Fruit fly (Drosophila melanogaster) whole organism, embryonic: Measurements from ENCODE around the gene ZnT77C.

Experiments used
- BtbVII ChIP-seq: fragments of 200-800 bp; sonication (Bioruptor generic); optimal IDR thresholded peaks from 3 replicates; lab custom pipeline; 2017; ENCODE audit warnings: missing biosample characterization, mild to moderate bottlenecking, missing genetic modification characterization
- CG10267 ChIP-seq: fragments of 200-800 bp; sonication (Bioruptor generic); optimal IDR thresholded peaks from 2 replicates; lab custom pipeline; 2018; ENCODE audit warnings: missing biosample characterization, mild to moderate bottlenecking, missing genetic modification characterization, moderate library complexity
- CG10654 ChIP-seq: fragments of 200-800 bp; sonication (Bioruptor generic); optimal IDR thresholded peaks from 2 replicates; lab custom pipeline; 2016; ENCODE audit warnings: missing biosample characterization, missing genetic modification characterization
- CG1233 ChIP-seq: fragments of 200-800 bp; sonication (Bioruptor generic); optimal IDR thresholded peaks from 4 replicates; lab custom pipeline; 2018; ENCODE audit warnings: missing biosample characterization, mild to moderate bottlenecking, missing genetic modification characterization
- CG14710 ChIP-seq: fragments of 200-800 bp; sonication (Bioruptor generic); optimal IDR thresholded peaks from 3 replicates; lab custom pipeline; 2019; ENCODE audit warnings: missing biosample characterization, mild to moderate bottlenecking, missing genetic modification characterization, moderate library complexity
- CG15514 ChIP-seq: fragments of 200-800 bp; sonication (Bioruptor generic); optimal IDR thresholded peaks from 3 replicates; lab custom pipeline; 2017; ENCODE audit warnings: missing biosample characterization, missing genetic modification characterization, mild to moderate bottlenecking, moderate library complexity, missing genetic modification reagents
- CG17361 ChIP-seq: fragments of 200-800 bp; sonication (Bioruptor generic); IDR thresholded peaks from 3 replicates; pipeline ENCODE4 v1.3.6; 2022; ENCODE audit warnings: missing biosample characterization, missing genetic modification characterization
- CG17802 ChIP-seq: fragments of 200-800 bp; sonication (Bioruptor generic); optimal IDR thresholded peaks from 2 replicates; lab custom pipeline; 2018; ENCODE audit warnings: missing biosample characterization, mild to moderate bottlenecking, missing genetic modification characterization, moderate library complexity
- CG18599 ChIP-seq: fragments of 200-800 bp; sonication (Bioruptor generic); optimal IDR thresholded peaks from 3 replicates; lab custom pipeline; 2017; ENCODE audit warnings: missing biosample characterization, missing genetic modification characterization, mild to moderate bottlenecking, moderate library complexity, missing genetic modification reagents
- CG2120 ChIP-seq: fragments of 200-800 bp; sonication (Bioruptor generic); optimal IDR thresholded peaks from 3 replicates; lab custom pipeline; 2016; ENCODE audit warnings: missing biosample characterization, missing genetic modification characterization
- CG30431 ChIP-seq: fragments of 200-800 bp; sonication (Bioruptor generic); optimal IDR thresholded peaks from 2 replicates; lab custom pipeline; 2017; ENCODE audit warnings: missing biosample characterization, missing genetic modification characterization
- CG31224 ChIP-seq: fragments of 200-800 bp; sonication (Bioruptor generic); IDR thresholded peaks from 2 replicates; pipeline ENCODE4 v1.3.6; 2022; ENCODE audit warnings: missing biosample characterization, missing genetic modification characterization
- CG32532 ChIP-seq: fragments of 200-800 bp; sonication (Bioruptor generic); IDR thresholded peaks from 2 replicates; pipeline ENCODE4 v1.3.6; 2022; ENCODE audit warnings: missing biosample characterization, missing genetic modification characterization
- CG4360 ChIP-seq: fragments of 200-800 bp; sonication (Bioruptor generic); IDR thresholded peaks from 2 replicates; pipeline ENCODE4 v1.3.6; 2022; ENCODE audit warnings: missing biosample characterization, missing genetic modification characterization
- CG6254 ChIP-seq: fragments of 200-800 bp; sonication (Bioruptor generic); optimal IDR thresholded peaks from 3 replicates; lab custom pipeline; 2017; ENCODE audit warnings: mild to moderate bottlenecking, missing biosample characterization, missing genetic modification reagents, missing genetic modification characterization
- CG6272 ChIP-seq: fragments of 200-800 bp; sonication (Bioruptor generic); IDR thresholded peaks from 2 replicates; pipeline ENCODE4 v1.3.6; 2022; ENCODE audit warnings: missing biosample characterization, missing genetic modification characterization
- CG6813 ChIP-seq: fragments of 200-800 bp; sonication (Bioruptor generic); optimal IDR thresholded peaks from 2 replicates; lab custom pipeline; 2017; ENCODE audit warnings: missing biosample characterization, missing genetic modification characterization, mild to moderate bottlenecking, moderate library complexity, missing genetic modification reagents
- CG7839 ChIP-seq: fragments of 200-800 bp; sonication (Bioruptor generic); optimal IDR thresholded peaks from 3 replicates; lab custom pipeline; 2018; ENCODE audit warnings: missing biosample characterization, mild to moderate bottlenecking, missing genetic modification characterization, moderate library complexity
- CG7928 ChIP-seq: fragments of 200-800 bp; sonication (Bioruptor generic); optimal IDR thresholded peaks from 2 replicates; lab custom pipeline; 2017; ENCODE audit warnings: missing biosample characterization, mild to moderate bottlenecking, missing genetic modification characterization
- D19B ChIP-seq: fragments of 200-800 bp; sonication (Bioruptor generic); optimal IDR thresholded peaks from 2 replicates; lab custom pipeline; 2017; ENCODE audit warnings: missing biosample characterization, mild to moderate bottlenecking, missing genetic modification characterization
- Dek ChIP-seq: fragments of 200-800 bp; sonication (Bioruptor generic); optimal IDR thresholded peaks from 3 replicates; lab custom pipeline; 2019; ENCODE audit warnings: missing biosample characterization, mild to moderate bottlenecking, missing genetic modification characterization, moderate library complexity
- Dref ChIP-seq: fragments of 200-800 bp; sonication (Bioruptor generic); IDR thresholded peaks from 2 replicates; pipeline ENCODE4 v1.3.6; 2022; ENCODE audit warnings: missing biosample characterization, missing genetic modification characterization
- E2f1 ChIP-seq: fragments of 200-800 bp; sonication (Bioruptor generic); IDR thresholded peaks from 2 replicates; pipeline ENCODE4 v1.3.6; 2022; ENCODE audit warnings: missing biosample characterization, missing genetic modification characterization
- Elba2 ChIP-seq: fragments of 200-800 bp; sonication (Bioruptor generic); optimal IDR thresholded peaks from 3 replicates; lab custom pipeline; 2016; ENCODE audit warnings: missing biosample characterization, missing genetic modification characterization
- Ets97D ChIP-seq: fragments of 200-800 bp; sonication (Bioruptor generic); optimal IDR thresholded peaks from 3 replicates; lab custom pipeline; 2016; ENCODE audit warnings: missing biosample characterization, missing genetic modification characterization
- HLH3B ChIP-seq: fragments of 200-800 bp; sonication (Bioruptor generic); IDR thresholded peaks from 2 replicates; pipeline ENCODE4 v1.3.6; 2022; ENCODE audit warnings: missing biosample characterization, missing genetic modification characterization
- HLH4C ChIP-seq: fragments of 200-800 bp; sonication (Bioruptor generic); IDR thresholded peaks from 3 replicates; pipeline ENCODE4 v1.3.6; 2022; ENCODE audit warnings: missing biosample characterization, missing genetic modification characterization; ENCODE audit not compliant: partially characterized antibody
- HLH54F ChIP-seq: fragments of 200-800 bp; sonication (Bioruptor generic); optimal IDR thresholded peaks from 3 replicates; lab custom pipeline; 2016; ENCODE audit warnings: missing biosample characterization, missing genetic modification characterization
- Hey ChIP-seq: fragments of 200-800 bp; sonication (Bioruptor generic); optimal IDR thresholded peaks from 3 replicates; lab custom pipeline; 2018; ENCODE audit warnings: missing biosample characterization, mild to moderate bottlenecking, missing genetic modification characterization
- Hmr ChIP-seq: fragments of 200-800 bp; sonication (Bioruptor generic); optimal IDR thresholded peaks from 3 replicates; lab custom pipeline; 2017; ENCODE audit warnings: mild to moderate bottlenecking, missing biosample characterization, missing genetic modification reagents, missing genetic modification characterization
- Hmx ChIP-seq: fragments of 200-800 bp; sonication (Bioruptor generic); optimal IDR thresholded peaks from 2 replicates; lab custom pipeline; 2016; ENCODE audit warnings: missing biosample characterization, missing genetic modification characterization
- MESR4 ChIP-seq: fragments of 200-800 bp; sonication (Bioruptor generic); optimal IDR thresholded peaks from 2 replicates; lab custom pipeline; 2018; ENCODE audit warnings: missing biosample characterization, mild to moderate bottlenecking, missing genetic modification characterization, moderate library complexity
- NFAT ChIP-seq: fragments of 200-800 bp; sonication (Bioruptor generic); IDR thresholded peaks from 2 replicates; pipeline ENCODE4 v1.3.6; 2022; ENCODE audit warnings: missing biosample characterization, missing genetic modification characterization
- Nf-YB ChIP-seq: fragments of 200-800 bp; sonication (Bioruptor generic); optimal IDR thresholded peaks from 3 replicates; lab custom pipeline; 2019; ENCODE audit warnings: missing biosample characterization, mild to moderate bottlenecking, missing genetic modification characterization, moderate library complexity
- Poxn ChIP-seq: fragments of 200-800 bp; sonication (Bioruptor generic); IDR thresholded peaks from 2 replicates; pipeline ENCODE4 v1.3.6; 2022; ENCODE audit warnings: missing biosample characterization, missing genetic modification characterization
- Ravus ChIP-seq: fragments of 200-800 bp; sonication (Bioruptor generic); IDR thresholded peaks from 2 replicates; pipeline ENCODE4 v1.3.6; 2022; ENCODE audit warnings: missing biosample characterization, missing genetic modification characterization
- Ssrp ChIP-seq: fragments of 200-800 bp; sonication (Bioruptor generic); optimal IDR thresholded peaks from 2 replicates; lab custom pipeline; 2018; ENCODE audit warnings: missing biosample characterization, mild to moderate bottlenecking, missing genetic modification characterization, moderate library complexity
- cato ChIP-seq: fragments of 200-800 bp; sonication (Bioruptor generic); optimal IDR thresholded peaks from 2 replicates; lab custom pipeline; 2016; ENCODE audit warnings: missing biosample characterization, missing genetic modification characterization, borderline replicate concordance
- dimm ChIP-seq: fragments of 200-800 bp; sonication (Bioruptor generic); IDR thresholded peaks from 2 replicates; pipeline ENCODE4 v1.3.6; 2022; ENCODE audit warnings: missing biosample characterization, missing genetic modification characterization
- dmrt11E ChIP-seq: fragments of 200-800 bp; sonication (Bioruptor generic); optimal IDR thresholded peaks from 3 replicates; lab custom pipeline; 2018; ENCODE audit warnings: missing biosample characterization, mild to moderate bottlenecking, missing genetic modification characterization, moderate library complexity
- fd64A ChIP-seq: fragments of 200-800 bp; sonication (Bioruptor generic); optimal IDR thresholded peaks from 3 replicates; lab custom pipeline; 2018; ENCODE audit warnings: missing biosample characterization, mild to moderate bottlenecking, missing genetic modification characterization
- gce ChIP-seq: fragments of 200-800 bp; sonication (Bioruptor generic); IDR thresholded peaks from 3 replicates; pipeline ENCODE4 v1.3.6; 2022; ENCODE audit warnings: missing biosample characterization, missing genetic modification characterization
- luna ChIP-seq: fragments of 200-800 bp; sonication (Bioruptor generic); optimal IDR thresholded peaks from 2 replicates; lab custom pipeline; 2016; ENCODE audit warnings: missing biosample characterization, missing genetic modification characterization
- nmo ChIP-seq: fragments of 200-800 bp; sonication (Bioruptor generic); optimal IDR thresholded peaks from 2 replicates; lab custom pipeline; 2018; ENCODE audit warnings: missing biosample characterization, mild to moderate bottlenecking, missing genetic modification characterization, moderate library complexity
- sna ChIP-seq: fragments of 200-800 bp; sonication (Bioruptor generic); IDR thresholded peaks from 2 replicates; pipeline ENCODE4 v1.3.6; 2022; ENCODE audit warnings: missing biosample characterization, missing genetic modification characterization; ENCODE audit not compliant: partially characterized antibody
- so ChIP-seq: fragments of 200-800 bp; sonication (Bioruptor generic); IDR thresholded peaks from 3 replicates; pipeline ENCODE4 v1.3.6; 2022; ENCODE audit warnings: missing biosample characterization, missing genetic modification characterization
- tio ChIP-seq: fragments of 200-800 bp; sonication (Bioruptor generic); optimal IDR thresholded peaks from 2 replicates; lab custom pipeline; 2017; ENCODE audit warnings: missing biosample characterization, missing genetic modification characterization, inconsistent platforms
- toy ChIP-seq: fragments of 200-800 bp; sonication (Bioruptor generic); IDR thresholded peaks from 2 replicates; pipeline ENCODE4 v1.3.6; 2022; ENCODE audit warnings: missing biosample characterization, missing genetic modification characterization

ZnT77C gene

DNA sequence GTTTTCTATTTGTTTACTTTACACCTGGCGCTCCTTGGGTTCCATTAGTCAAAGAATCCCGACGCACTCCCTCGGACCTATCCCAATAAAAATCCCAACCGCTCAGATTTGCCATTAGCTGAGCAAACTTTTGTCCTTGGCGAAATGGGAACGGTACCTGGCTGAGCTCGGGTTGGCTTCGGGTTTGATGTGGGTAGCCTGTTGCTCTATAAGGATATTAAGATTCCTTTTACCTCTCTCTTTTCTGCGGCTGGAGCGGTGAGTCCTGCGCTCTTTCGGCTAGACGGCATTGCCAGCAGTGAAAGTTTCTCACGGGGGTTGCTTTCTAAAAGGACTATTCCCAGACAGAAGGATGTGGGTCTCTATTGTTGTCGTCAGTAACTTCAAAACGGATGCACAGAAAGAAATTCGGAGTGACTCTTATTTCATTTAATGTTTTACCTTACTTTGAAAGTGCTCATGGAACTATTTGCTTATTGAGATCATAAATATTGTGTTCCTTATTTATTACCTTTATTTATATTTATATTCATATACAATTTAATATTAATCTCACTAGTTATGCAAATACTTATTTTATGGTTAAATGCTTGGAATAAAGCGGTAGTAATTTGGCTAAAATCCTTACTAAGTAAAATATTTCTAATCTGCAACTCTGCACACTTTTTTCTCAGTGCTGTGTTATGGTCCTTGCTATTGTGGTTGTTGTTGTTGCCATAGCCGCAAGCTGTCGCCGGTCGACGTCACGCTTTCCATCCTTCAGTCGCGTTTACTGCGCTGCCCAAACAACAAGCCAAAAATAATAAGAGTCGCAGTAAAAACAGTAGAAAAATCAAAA, 52.9 kb downstream of the ZnT77C start, which contains the start of gene CG5910:
Gene CG5910, plus strand, starts transcription at position 788 of the 838 bp plus-strand sequence.
- TF ChIP-seq HLH3B (peak; percentile 76), Poxn (GFP tag; lab: Robert Waterston, UW) (0 out of 2 replicates have a peak, but pooled peaks have one; percentile 18), CG10267 (tag; lab: Kevin White, UChicago) (peak; percentile 89), Ssrp (tag; lab: Kevin White, UChicago) (peak; percentile 92), CG31224 (peak; percentile 66), MESR4 (GFP tag; lab: Kevin White, UChicago) (no peak), cato (GFP tag; lab: Kevin White, UChicago) (peak; percentile 45), toy (GFP tag; lab: Robert Waterston, UW) (peak; percentile 36; the same call in 1 of the 2 replicates), HLH4C (GFP tag; lab: Robert Waterston, UW) (no peak), CG18599 (GFP tag; lab: Kevin White, UChicago) (peak; percentile 96), CG1233 (GFP tag; lab: Kevin White, UChicago) (peak; percentile 89), BtbVII (GFP tag; lab: Kevin White, UChicago) (peak; percentile 90), gce (0 out of 3 replicates have a peak, but pooled peaks have one; percentile 52), HLH54F (GFP tag; lab: Kevin White, UChicago) (peak; percentile 21), CG10654 (GFP tag; lab: Kevin White, UChicago) (peak; percentile 76), Elba2 (GFP tag; lab: Kevin White, UChicago) (no peak), CG6254 (peak; percentile 87), Dref (GFP tag; lab: Robert Waterston, UW) (no peak), CG6272 (GFP tag; lab: Robert Waterston, UW) (peak; percentile 54; the same call in 1 of the 2 replicates), Hey (no peak), CG14710 (tag; lab: Kevin White, UChicago) (peak; percentile 93), tio (GFP tag; lab: Kevin White, UChicago) (no peak), CG30431 (GFP tag; lab: Kevin White, UChicago) (peak; percentile 69), E2f1 (GFP tag; lab: Robert Waterston, UW) (peak; percentile 70), Dek (tag; lab: Kevin White, UChicago) (peak; percentile 89), nmo (GFP tag; lab: Kevin White, UChicago) (peak; percentile 95), CG15514 (GFP tag; lab: Kevin White, UChicago) (peak; percentile 76), fd64A (GFP tag; lab: Kevin White, UChicago) (no peak), CG7839 (peak; percentile 95), CG2120 (peak; percentile 72), Ets97D (GFP tag; lab: Kevin White, UChicago) (no peak), Nf-YB (GFP tag; lab: Kevin White, UChicago) (peak; percentile 77), sna (no peak), dmrt11E (tag; lab: Kevin White, UChicago) (peak; percentile 91), CG17361 (GFP tag; lab: Robert Waterston, UW) (peak; percentile 97), CG7928 (GFP tag; lab: Kevin White, UChicago) (peak; percentile 58), luna (no peak), Hmr (peak; percentile 94), dimm (GFP tag; lab: Robert Waterston, UW) (0 out of 2 replicates have a peak, but pooled peaks have one; percentile 18), CG6813 (peak; percentile 87), D19B (GFP tag; lab: Kevin White, UChicago) (peak; percentile 77), so (GFP tag; lab: Robert Waterston, UW) (peak; percentile 76), NFAT (GFP tag; lab: Robert Waterston, UW) (no peak), CG32532 (GFP tag; lab: Robert Waterston, UW) (peak; percentile 80), Hmx (no peak), Ravus (GFP tag; lab: Robert Waterston, UW) (peak; percentile 26; the same call in 1 of the 2 replicates), CG4360 (GFP tag; lab: Robert Waterston, UW) (peak; percentile 76), CG17802 (tag; lab: Kevin White, UChicago) (peak; percentile 35)
